Worm (Caenorhabditis elegans): ENCODE results near the gene prp-19.

- TF ChIP-seq ama-1 (optimal IDR thresholded peaks at IDR 0.05) (no peak), ceh-82 (tag; optimal IDR thresholded peaks at IDR 0.05) (no peak)
These were observed 26.0 kb downstream of the prp-19 start for ce11 chrIII:5145874-5146273.

All from whole organism, L2 larva.